Worm (Caenorhabditis elegans) whole organism, late embryonic: ENCODE results near the gene T28C6.7.

Source experiments
- C08G9.2 ChIP-seq: sonication (generic microtip); optimal IDR thresholded peaks from 2 replicates; lab custom pipeline; 2016; ENCODE audit warnings: mild to moderate bottlenecking, missing genetic modification characterization, moderate library complexity, missing compliant biosample characterization
- C38D4.7 ChIP-seq: fragments of 200-800 bp; sonication (Bioruptor generic); optimal IDR thresholded peaks from 2 replicates; lab custom pipeline; 2018; ENCODE audit warnings: mild to moderate bottlenecking, missing genetic modification characterization, moderate library complexity, missing compliant biosample characterization
- F13H6.1 ChIP-seq: sonication (generic microtip); optimal IDR thresholded peaks from 2 replicates; lab custom pipeline; 2016; ENCODE audit warnings: missing genetic modification characterization, missing compliant biosample characterization
- T23F11.4 ChIP-seq: fragments of 200-800 bp; sonication (Bioruptor generic); optimal IDR thresholded peaks from 2 replicates; lab custom pipeline; 2018; ENCODE audit warnings: mild to moderate bottlenecking, missing genetic modification characterization, missing compliant biosample characterization
- ama-1 ChIP-seq: fragments of 150-350 bp; optimal IDR thresholded peaks from 2 replicates; lab custom pipeline; 2014
- ceh-14 ChIP-seq: sonication (generic microtip); optimal IDR thresholded peaks from 2 replicates; lab custom pipeline; 2016; ENCODE audit warnings: missing genotype, missing genetic modification characterization, missing compliant biosample characterization
- ceh-18 ChIP-seq: sonication (generic microtip); optimal IDR thresholded peaks from 2 replicates; lab custom pipeline; 2016; ENCODE audit warnings: missing genetic modification characterization, missing compliant biosample characterization
- ceh-24 ChIP-seq: sonication (generic microtip); optimal IDR thresholded peaks from 2 replicates; lab custom pipeline; 2016; ENCODE audit warnings: mild to moderate bottlenecking, missing genetic modification characterization, missing compliant biosample characterization
- ceh-45 ChIP-seq: fragments of 200-800 bp; sonication (Bioruptor generic); IDR thresholded peaks from 2 replicates; pipeline ENCODE4 v1.3.6; 2022; ENCODE audit warnings: missing genetic modification reagents, missing genetic modification characterization, missing compliant biosample characterization
- ceh-6 ChIP-seq: fragments of 200-800 bp; sonication (Bioruptor generic); optimal IDR thresholded peaks from 2 replicates; lab custom pipeline; 2018; ENCODE audit warnings: mild to moderate bottlenecking, missing genetic modification characterization, missing compliant biosample characterization
- dmd-4 ChIP-seq: sonication (generic microtip); optimal IDR thresholded peaks from 2 replicates; lab custom pipeline; 2016; ENCODE audit warnings: borderline replicate concordance, missing genetic modification characterization, missing compliant biosample characterization
- elt-2 ChIP-seq: sonication (generic microtip); optimal IDR thresholded peaks from 2 replicates; lab custom pipeline; 2016; ENCODE audit warnings: missing genetic modification reagents, missing genetic modification characterization, missing compliant biosample characterization
- elt-4 ChIP-seq: sonication (generic microtip); optimal IDR thresholded peaks from 2 replicates; lab custom pipeline; 2016; ENCODE audit warnings: missing genetic modification characterization, missing compliant biosample characterization
- ets-4 ChIP-seq: sonication (generic microtip); optimal IDR thresholded peaks from 2 replicates; lab custom pipeline; 2016; ENCODE audit warnings: missing genetic modification characterization, missing compliant biosample characterization
- eyg-1 ChIP-seq: sonication (generic microtip); optimal IDR thresholded peaks from 2 replicates; lab custom pipeline; 2016; ENCODE audit warnings: missing genotype, missing genetic modification characterization, missing compliant biosample characterization
- fkh-10 ChIP-seq: fragments of 150-350 bp; optimal IDR thresholded peaks from 2 replicates; lab custom pipeline; 2014; ENCODE audit warnings: missing biosample characterization, missing genetic modification reagents, missing genetic modification characterization
- gmeb-2 ChIP-seq: sonication (generic microtip); optimal IDR thresholded peaks from 2 replicates; lab custom pipeline; 2016; ENCODE audit warnings: missing genetic modification characterization, inconsistent platforms, missing compliant biosample characterization
- hlh-15 ChIP-seq: sonication (generic microtip); optimal IDR thresholded peaks from 2 replicates; lab custom pipeline; 2016; ENCODE audit warnings: missing genetic modification characterization, missing compliant biosample characterization
- hlh-6 ChIP-seq: sonication (generic microtip); optimal IDR thresholded peaks from 2 replicates; lab custom pipeline; 2016; ENCODE audit warnings: missing genotype, missing genetic modification characterization, missing compliant biosample characterization
- hlh-8 ChIP-seq: sonication (generic microtip); optimal IDR thresholded peaks from 2 replicates; lab custom pipeline; 2016; ENCODE audit warnings: missing genotype, missing genetic modification characterization, missing compliant biosample characterization
- lin-11 ChIP-seq: fragments of 200-800 bp; sonication (Bioruptor generic); optimal IDR thresholded peaks from 2 replicates; lab custom pipeline; 2018; ENCODE audit warnings: mild to moderate bottlenecking, missing genetic modification characterization, missing compliant biosample characterization
- madf-2 ChIP-seq: sonication (generic microtip); optimal IDR thresholded peaks from 2 replicates; lab custom pipeline; 2017; ENCODE audit warnings: missing genetic modification characterization, missing compliant biosample characterization
- nfya-1 ChIP-seq: sonication (generic microtip); optimal IDR thresholded peaks from 2 replicates; lab custom pipeline; 2017; ENCODE audit warnings: missing genetic modification characterization, mild to moderate bottlenecking, missing compliant biosample characterization, antibody characterized with exemption, moderate library complexity
- nhr-11 ChIP-seq: fragments of 150-350 bp; optimal IDR thresholded peaks from 2 replicates; lab custom pipeline; 2014; ENCODE audit warnings: missing biosample characterization, missing genetic modification characterization
- nhr-232 ChIP-seq: sonication (generic microtip); optimal IDR thresholded peaks from 2 replicates; lab custom pipeline; 2016; ENCODE audit warnings: missing genetic modification characterization, missing compliant biosample characterization
- pat-9 ChIP-seq: fragments of 200-800 bp; sonication (Bioruptor generic); optimal IDR thresholded peaks from 2 replicates; lab custom pipeline; 2018; ENCODE audit warnings: mild to moderate bottlenecking, missing genetic modification characterization, moderate library complexity, missing compliant biosample characterization
- pax-1 ChIP-seq: fragments of 150-350 bp; optimal IDR thresholded peaks from 2 replicates; lab custom pipeline; 2014; ENCODE audit warnings: missing biosample characterization, missing genetic modification characterization
- pqm-1 ChIP-seq: sonication (generic microtip); optimal IDR thresholded peaks from 2 replicates; lab custom pipeline; 2016; ENCODE audit warnings: missing genetic modification characterization, missing compliant biosample characterization
- rnt-1 ChIP-seq: sonication (generic microtip); optimal IDR thresholded peaks from 2 replicates; lab custom pipeline; 2016; ENCODE audit warnings: missing genetic modification characterization, missing compliant biosample characterization
- sdc-2 ChIP-seq: sonication (generic microtip); optimal IDR thresholded peaks from 2 replicates; lab custom pipeline; 2016; ENCODE audit warnings: missing genotype, missing genetic modification characterization, missing compliant biosample characterization
- unc-3 ChIP-seq, 2 experiments: fragments of 200-800 bp in 1 of 2; sonication (Bioruptor generic) in 1 of 2; sonication (generic microtip) in 1 of 2; conservative IDR thresholded peaks in 1 of 2; optimal IDR thresholded peaks in 1 of 2; 2 replicates each; pipeline versions ENCODE4 v1.3.6 to Lab custom; 2016 to 2022; ENCODE audit warnings: missing compliant biosample characterization in 2 of 2, missing genetic modification characterization in 2 of 2, missing genetic modification reagents in 1 of 2
- unc-42 ChIP-seq: sonication (generic microtip); optimal IDR thresholded peaks from 2 replicates; lab custom pipeline; 2016; ENCODE audit warnings: missing genotype, missing genetic modification characterization, missing compliant biosample characterization
- zip-5 ChIP-seq: sonication (generic microtip); optimal IDR thresholded peaks from 2 replicates; lab custom pipeline; 2016; ENCODE audit warnings: missing genetic modification characterization, missing compliant biosample characterization
- ztf-16 ChIP-seq: sonication (generic microtip); optimal IDR thresholded peaks from 2 replicates; lab custom pipeline; 2017; ENCODE audit warnings: missing genetic modification characterization, missing compliant biosample characterization

Gene T28C6.7

DNA sequence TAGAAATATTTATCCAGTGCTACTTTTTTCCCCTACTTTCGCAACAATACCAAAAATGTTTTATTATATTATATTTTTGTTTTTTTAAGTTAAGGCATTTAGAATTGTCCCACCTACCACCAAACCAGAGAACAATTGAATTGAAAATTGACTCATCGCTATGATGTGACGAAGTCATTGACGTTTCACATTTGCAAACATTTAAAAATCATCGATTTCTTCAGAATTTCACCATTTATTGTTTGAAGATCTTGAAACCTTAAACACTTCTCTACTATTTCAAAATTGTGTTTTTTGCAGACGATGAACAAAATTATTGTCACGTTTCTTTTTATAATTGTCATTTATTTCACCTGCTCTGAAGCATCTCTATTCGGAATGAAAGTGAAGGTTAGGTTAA, 53.6 kb downstream of the T28C6.7 start, which contains the start of gene C09G9.8:
TSS of gene C09G9.8 (plus strand) at position 301 of the 400 bp plus-strand sequence.
- no peak for TF ChIP-seq sdc-2 (tag; lab: Kevin White, UChicago)
- TF ChIP-seq pax-1 (tag; lab: Kevin White, UChicago), result no peak
- TF ChIP-seq elt-4, result no peak
- no peak for TF ChIP-seq F13H6.1 (tag; lab: Kevin White, UChicago)
- TF ChIP-seq rnt-1 (tag; lab: Kevin White, UChicago), result no peak
- no peak for TF ChIP-seq hlh-8 (tag; lab: Kevin White, UChicago)

- TF ChIP-seq ceh-24 (no peak), nfya-1 (tag; lab: Kevin White, UChicago) (no peak), elt-4 (no peak), ceh-14 (tag; lab: Kevin White, UChicago) (no peak), pqm-1 (tag; lab: Kevin White, UChicago) (no peak), T23F11.4 (GFP tag; lab: Kevin White, UChicago) (no peak), hlh-6 (tag; lab: Kevin White, UChicago) (no peak), madf-2 (tag; lab: Kevin White, UChicago) (no peak), zip-5 (no peak), nhr-11 (tag; lab: Kevin White, UChicago) (no peak), unc-3 (GFP tag; conservative IDR thresholded peaks at IDR 0.05; lab: Robert Waterston, UW) (no peak), unc-3 (tag; optimal IDR thresholded peaks at IDR 0.05; lab: Kevin White, UChicago) (no peak), C08G9.2 (tag; lab: Kevin White, UChicago) (no peak), eyg-1 (tag; lab: Kevin White, UChicago) (no peak), unc-42 (tag; lab: Kevin White, UChicago) (no peak), ama-1 (lab: Kevin White, UChicago) (no peak), ets-4 (tag; lab: Kevin White, UChicago) (no peak), nhr-232 (tag; lab: Kevin White, UChicago) (no peak), lin-11 (no peak), ceh-6 (GFP tag; lab: Kevin White, UChicago) (no peak), gmeb-2 (no peak)
These were observed 58.6 kb downstream of the T28C6.7 start, which contains the start of gene C09G9.5 for ce11 chrIV:8886228-8886627. Gene C09G9.5, plus strand, starts transcription at chrIV:8886528.

- TF ChIP-seq fkh-10 (GFP tag; lab: Kevin White, UChicago) (no peak), pat-9 (tag; lab: Kevin White, UChicago) (no peak), C38D4.7 (GFP tag; lab: Kevin White, UChicago) (no peak), ceh-45 (GFP tag; lab: Robert Waterston, UW) (no peak), dmd-4 (no peak), nhr-11 (tag; lab: Kevin White, UChicago) (no peak), ceh-18 (tag; lab: Kevin White, UChicago) (no peak), hlh-15 (tag; lab: Kevin White, UChicago) (no peak), ceh-6 (GFP tag; lab: Kevin White, UChicago) (no peak), sdc-2 (tag; lab: Kevin White, UChicago) (no peak), ztf-16 (tag; lab: Kevin White, UChicago) (no peak), elt-2 (no peak)
These were observed 61.0 kb downstream of the T28C6.7 start, which contains the start of gene oma-1 for ce11 chrIV:8888525-8889026. Gene oma-1, plus strand, starts transcription at chrIV:8888976.
